Worm (Caenorhabditis elegans) whole organism, L3 larva: ENCODE data around the gene pals-25.

Source experiments
- R02D3.7 ChIP-seq: fragments of 150-350 bp; optimal IDR thresholded peaks from 2 replicates; lab custom pipeline; 2014; ENCODE audit warnings: missing biosample characterization, missing genetic modification characterization
- ZK546.5 ChIP-seq: sonication (generic microtip); optimal IDR thresholded peaks from 2 replicates; lab custom pipeline; 2017; ENCODE audit warnings: missing biosample characterization, missing genetic modification characterization
- aly-2 ChIP-seq: fragments of 150-350 bp; optimal IDR thresholded peaks from 2 replicates; lab custom pipeline; 2014; ENCODE audit warnings: missing biosample characterization, missing genetic modification characterization
- ceh-28 ChIP-seq: fragments of 150-350 bp; optimal IDR thresholded peaks from 2 replicates; lab custom pipeline; 2014; ENCODE audit warnings: missing biosample characterization, missing genetic modification reagents, missing genetic modification characterization
- ceh-9 ChIP-seq: sonication (generic microtip); optimal IDR thresholded peaks from 2 replicates; lab custom pipeline; 2018; ENCODE audit warnings: missing biosample characterization, missing genetic modification characterization
- egl-27 ChIP-seq: sonication (generic microtip); optimal IDR thresholded peaks from 4 replicates; lab custom pipeline; 2017; ENCODE audit warnings: missing biosample characterization, missing genetic modification reagents, missing genetic modification characterization
- egl-5 ChIP-seq: fragments of 150-350 bp; optimal IDR thresholded peaks from 2 replicates; lab custom pipeline; 2017; ENCODE audit warnings: missing biosample characterization, missing genetic modification reagents, missing genetic modification characterization, inconsistent platforms
- elt-1 ChIP-seq: fragments of 150-350 bp; optimal IDR thresholded peaks from 2 replicates; lab custom pipeline; 2014; ENCODE audit warnings: missing biosample characterization, missing genetic modification characterization
- elt-2 ChIP-seq: sonication (generic microtip); optimal IDR thresholded peaks from 2 replicates; lab custom pipeline; 2016; ENCODE audit warnings: missing genetic modification reagents, mild to moderate bottlenecking, missing genetic modification characterization, missing compliant biosample characterization
- elt-3 ChIP-seq, 3 experiments: fragments of 150-350 bp in 1 of 3; sonication (generic microtip) in 2 of 3; optimal IDR thresholded peaks; 2 replicates in 2 of 3; 4 replicates in 1 of 3; lab custom pipeline; 2014 to 2017; ENCODE audit warnings: missing biosample characterization in 3 of 3, missing genetic modification characterization in 3 of 3
- eor-1 ChIP-seq, 2 experiments: fragments of 150-350 bp; optimal IDR thresholded peaks; 2 replicates each; lab custom pipeline; 2014 to 2018; ENCODE audit warnings: missing biosample characterization in 2 of 2, missing genetic modification characterization in 2 of 2
- fkh-10 ChIP-seq: sonication (generic microtip); optimal IDR thresholded peaks from 2 replicates; lab custom pipeline; 2017; ENCODE audit warnings: missing biosample characterization, missing genetic modification reagents, missing genetic modification characterization
- fkh-2 ChIP-seq: fragments of 150-350 bp; optimal IDR thresholded peaks from 2 replicates; lab custom pipeline; 2014; ENCODE audit warnings: missing biosample characterization, missing genetic modification reagents, missing genetic modification characterization
- fos-1 ChIP-seq: fragments of 150-350 bp; optimal IDR thresholded peaks from 2 replicates; lab custom pipeline; 2014; ENCODE audit warnings: missing biosample characterization, missing genetic modification characterization
- hmg-11 ChIP-seq: sonication (generic microtip); optimal IDR thresholded peaks from 2 replicates; lab custom pipeline; 2016; ENCODE audit warnings: missing genetic modification characterization, missing compliant biosample characterization
- jun-1 ChIP-seq: fragments of 150-350 bp; optimal IDR thresholded peaks from 2 replicates; lab custom pipeline; 2014; ENCODE audit warnings: missing biosample characterization, missing genetic modification reagents, missing genetic modification characterization
- lin-15B ChIP-seq: fragments of 150-350 bp; optimal IDR thresholded peaks from 2 replicates; lab custom pipeline; 2014; ENCODE audit warnings: missing biosample characterization, missing genetic modification characterization
- lin-39 ChIP-seq: fragments of 150-350 bp; optimal IDR thresholded peaks from 2 replicates; lab custom pipeline; 2018; ENCODE audit warnings: missing biosample characterization, missing genetic modification reagents, missing genetic modification characterization
- mdl-1 ChIP-seq: fragments of 150-350 bp; optimal IDR thresholded peaks from 2 replicates; lab custom pipeline; 2014; ENCODE audit warnings: missing biosample characterization, missing genetic modification characterization
- nfya-1 ChIP-seq: sonication (generic microtip); optimal IDR thresholded peaks from 2 replicates; lab custom pipeline; 2017; ENCODE audit warnings: missing genetic modification characterization, mild to moderate bottlenecking, missing compliant biosample characterization, antibody characterized with exemption, moderate library complexity; ENCODE audit not compliant: insufficient read depth
- nhr-11 ChIP-seq: fragments of 150-350 bp; optimal IDR thresholded peaks from 2 replicates; lab custom pipeline; 2014; ENCODE audit warnings: missing biosample characterization, missing genetic modification characterization
- nhr-23 ChIP-seq: fragments of 150-350 bp; optimal IDR thresholded peaks from 2 replicates; lab custom pipeline; 2014; ENCODE audit warnings: missing biosample characterization, missing genetic modification reagents, missing genetic modification characterization
- nhr-237 ChIP-seq: fragments of 150-350 bp; optimal IDR thresholded peaks from 2 replicates; lab custom pipeline; 2014; ENCODE audit warnings: missing biosample characterization, missing genetic modification characterization
- nhr-25 ChIP-seq: sonication (generic microtip); optimal IDR thresholded peaks from 2 replicates; lab custom pipeline; 2017; ENCODE audit warnings: missing biosample characterization, missing genetic modification characterization
- nhr-28 ChIP-seq: fragments of 150-350 bp; optimal IDR thresholded peaks from 2 replicates; lab custom pipeline; 2014; ENCODE audit warnings: missing biosample characterization, missing genetic modification characterization
- nhr-43 ChIP-seq: sonication (generic microtip); optimal IDR thresholded peaks from 2 replicates; lab custom pipeline; 2016; ENCODE audit warnings: mild to moderate bottlenecking, missing genetic modification characterization, missing compliant biosample characterization; ENCODE audit not compliant: poor library complexity, severe bottlenecking
- nhr-76 ChIP-seq: fragments of 150-350 bp; sonication (generic microtip); optimal IDR thresholded peaks from 5 replicates; lab custom pipeline; 2014; ENCODE audit warnings: missing biosample characterization, missing genetic modification characterization
- pqm-1 ChIP-seq: fragments of 150-350 bp; optimal IDR thresholded peaks from 2 replicates; lab custom pipeline; 2017; ENCODE audit warnings: missing biosample characterization, missing genetic modification characterization, inconsistent platforms
- sea-2 ChIP-seq: fragments of 150-350 bp; sonication (generic microtip); optimal IDR thresholded peaks from 4 replicates; lab custom pipeline; 2014; ENCODE audit warnings: missing biosample characterization, missing genetic modification reagents, missing genetic modification characterization
- skn-1 ChIP-seq: fragments of 150-350 bp; optimal IDR thresholded peaks from 2 replicates; lab custom pipeline; 2014; ENCODE audit warnings: missing biosample characterization, missing genetic modification characterization
- snpc-4 ChIP-seq: fragments of 150-350 bp; optimal IDR thresholded peaks from 2 replicates; lab custom pipeline; 2014; ENCODE audit warnings: missing biosample characterization, missing genetic modification characterization
- tbx-2 ChIP-seq: sonication (generic microtip); optimal IDR thresholded peaks from 2 replicates; lab custom pipeline; 2016; ENCODE audit warnings: mild to moderate bottlenecking, missing genetic modification characterization, missing compliant biosample characterization
- unc-62 ChIP-seq: fragments of 150-350 bp; sonication (generic microtip); optimal IDR thresholded peaks from 4 replicates; lab custom pipeline; 2014; ENCODE audit warnings: missing biosample characterization, missing genetic modification reagents, missing genetic modification characterization
- zag-1 ChIP-seq: fragments of 150-350 bp; optimal IDR thresholded peaks from 2 replicates; lab custom pipeline; 2014; ENCODE audit warnings: missing biosample characterization, missing genetic modification characterization
- ztf-11 ChIP-seq: fragments of 150-350 bp; optimal IDR thresholded peaks from 2 replicates; lab custom pipeline; 2014; ENCODE audit warnings: missing biosample characterization, missing genetic modification characterization
- ztf-4 ChIP-seq: fragments of 150-350 bp; optimal IDR thresholded peaks from 2 replicates; lab custom pipeline; 2014; ENCODE audit warnings: missing biosample characterization, missing genetic modification characterization

The pals-25 gene

ce11 chrIII:156645-157044, 22.4 kb downstream of the pals-25 start, which contains the start of the genes zig-13 and ver-1:
TSS of gene zig-13 (minus strand) at chrIII:156745.
TSS of gene ver-1 (plus strand) at chrIII:156824.
- no peak for TF ChIP-seq egl-27
- TF ChIP-seq lin-15B = no peak
- TF ChIP-seq nfya-1 (tag; lab: Kevin White, UChicago) = no peak
- TF ChIP-seq fos-1 (tag; lab: Kevin White, UChicago) = no peak
- TF ChIP-seq elt-2 = no peak
- no peak for TF ChIP-seq ceh-28 (tag; lab: Kevin White, UChicago)
- TF ChIP-seq nhr-237 (tag; lab: Kevin White, UChicago) = no peak
- TF ChIP-seq R02D3.7 (tag; lab: Kevin White, UChicago) = no peak

DNA sequence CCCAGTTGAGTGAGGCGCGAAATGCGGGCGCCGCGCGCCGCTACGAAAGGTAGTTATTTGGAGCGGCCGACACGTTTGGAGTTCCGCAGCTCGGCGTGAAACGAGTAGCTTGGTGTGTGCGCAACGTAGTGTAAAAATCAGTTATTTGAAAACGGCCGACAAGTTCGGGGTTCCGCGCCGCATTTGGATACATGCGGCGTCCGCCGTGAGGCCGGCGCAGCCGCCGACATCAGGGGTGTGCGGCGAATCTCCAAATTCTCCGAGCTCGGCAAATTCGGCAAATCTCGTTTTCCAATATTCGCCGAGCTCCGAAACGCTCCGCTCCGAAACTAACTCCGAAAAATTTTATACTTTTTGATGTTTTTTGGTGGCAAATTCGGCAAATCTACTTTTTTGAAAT, 23.7 kb downstream of the pals-25 start:
- no peak for TF ChIP-seq mdl-1 (tag; lab: Kevin White, UChicago)
- no peak for TF ChIP-seq nhr-76
- TF ChIP-seq elt-3 (tag; optimal IDR thresholded peaks at IDR 0.05; lab: Kevin White, UChicago) = no peak
- TF ChIP-seq jun-1 (tag; lab: Kevin White, UChicago) = no peak
- TF ChIP-seq nhr-237 (tag; lab: Kevin White, UChicago) = no peak
- TF ChIP-seq ZK546.5 (tag; lab: Kevin White, UChicago) = no peak
- no peak for TF ChIP-seq fos-1 (tag; lab: Kevin White, UChicago)
- no peak for TF ChIP-seq fkh-10

DNA sequence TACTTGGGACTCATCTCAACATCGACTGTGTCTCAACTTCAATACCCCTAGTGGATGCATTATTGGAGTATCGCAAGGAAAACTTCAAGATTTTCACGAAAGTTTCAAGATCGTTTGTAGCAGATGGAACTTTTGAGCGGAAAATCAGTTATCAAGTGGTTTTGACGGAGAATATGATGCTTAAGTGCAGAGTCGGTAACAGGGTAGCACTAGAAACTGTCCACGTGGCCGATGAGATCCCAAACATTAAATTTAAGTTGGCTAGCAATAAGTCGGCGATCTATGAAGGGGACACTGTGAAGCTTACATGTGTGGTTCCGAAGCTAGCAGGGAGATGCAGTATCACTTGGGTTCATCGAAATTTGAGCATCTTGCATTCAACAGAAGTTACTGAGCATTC, 24.9 kb downstream of the pals-25 start:
- TF ChIP-seq ceh-28 (tag; lab: Kevin White, UChicago) (no peak), hmg-11 (tag; lab: Kevin White, UChicago) (no peak), tbx-2 (tag; lab: Kevin White, UChicago) (no peak), pqm-1 (tag; lab: Kevin White, UChicago) (no peak), snpc-4 (no peak), aly-2 (tag; lab: Kevin White, UChicago) (no peak), nhr-28 (no peak), nhr-25 (tag; lab: Kevin White, UChicago) (no peak), nhr-23 (tag; lab: Kevin White, UChicago) (no peak), zag-1 (tag; lab: Kevin White, UChicago) (no peak), fkh-2 (tag; lab: Kevin White, UChicago) (no peak), eor-1 (tag; optimal IDR thresholded peaks at IDR 0.05; lab: Kevin White, UChicago) (no peak), nhr-43 (tag; lab: Kevin White, UChicago) (no peak), ztf-11 (tag; lab: Kevin White, UChicago) (no peak), lin-15B (no peak), elt-1 (tag; lab: Kevin White, UChicago) (no peak), R02D3.7 (tag; lab: Kevin White, UChicago) (no peak)

DNA sequence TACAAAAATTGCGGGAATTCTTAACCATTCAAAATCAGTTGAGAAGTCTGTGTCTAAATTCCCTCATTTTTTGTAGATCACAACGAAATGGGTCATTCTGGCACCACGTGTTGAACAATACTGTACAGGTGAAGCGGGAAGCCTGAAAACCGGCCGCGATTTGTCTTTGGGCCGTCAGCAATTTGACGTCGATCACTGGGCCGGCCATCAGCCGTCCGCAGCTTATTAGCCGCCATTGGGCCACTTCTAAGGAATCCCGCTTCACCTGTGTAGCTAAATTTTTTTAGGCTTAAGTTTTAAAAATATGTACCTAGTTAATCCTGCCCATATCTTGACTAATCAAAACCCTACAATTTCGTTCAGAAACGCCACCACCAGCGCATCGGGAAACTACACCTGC, 25.4 kb downstream of the pals-25 start:
- TF ChIP-seq fkh-2 (tag; lab: Kevin White, UChicago) (no peak), lin-39 (no peak), lin-15B (no peak), unc-62 (GFP tag; lab: Kevin White, UChicago) (no peak), ceh-9 (tag; lab: Kevin White, UChicago) (no peak), pqm-1 (tag; lab: Kevin White, UChicago) (no peak), mdl-1 (tag; lab: Kevin White, UChicago) (no peak), nhr-28 (no peak), elt-2 (no peak), hmg-11 (tag; lab: Kevin White, UChicago) (no peak), ztf-11 (tag; lab: Kevin White, UChicago) (no peak), nhr-23 (tag; lab: Kevin White, UChicago) (no peak), nhr-43 (tag; lab: Kevin White, UChicago) (no peak), ZK546.5 (tag; lab: Kevin White, UChicago) (no peak)

DNA sequence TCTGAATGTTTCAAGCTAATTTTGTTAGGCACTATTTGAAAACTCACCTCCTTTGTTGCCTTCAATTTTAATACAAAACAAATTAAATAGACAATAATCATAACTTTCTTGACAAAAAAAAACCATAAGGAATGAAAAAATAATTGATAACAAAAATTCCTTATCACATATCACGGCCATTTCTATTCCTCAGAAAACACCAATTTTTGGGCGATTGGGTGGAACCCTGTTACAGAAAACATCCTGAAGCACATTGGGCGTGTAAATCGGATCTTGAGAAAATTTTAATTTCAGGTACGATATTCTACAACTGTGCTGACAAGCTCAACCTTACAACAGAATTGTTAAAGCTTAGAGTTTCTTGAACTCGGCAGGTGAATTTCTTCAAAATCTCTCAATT, 30.5 kb downstream of the pals-25 start, which contains the start of gene F40G9.8:
Gene F40G9.8, minus strand, starts transcription at position 101 of the 400 bp plus-strand sequence.
- TF ChIP-seq fkh-10 (no peak), nhr-237 (tag; lab: Kevin White, UChicago) (no peak), skn-1 (tag; lab: Kevin White, UChicago) (no peak), egl-5 (tag; lab: Kevin White, UChicago) (no peak), nhr-76 (no peak), nhr-11 (tag; lab: Kevin White, UChicago) (no peak), aly-2 (tag; lab: Kevin White, UChicago) (no peak), pqm-1 (tag; lab: Kevin White, UChicago) (no peak), sea-2 (no peak), egl-27 (no peak), ztf-4 (no peak)
